Worm (Caenorhabditis elegans) whole organism, late embryonic: ENCODE results near the gene pap-1.

ENCODE experiments used
- C38D4.7 ChIP-seq: fragments of 200-800 bp; sonication (Bioruptor generic); optimal IDR thresholded peaks from 2 replicates; lab custom pipeline; 2018; ENCODE audit warnings: mild to moderate bottlenecking, missing genetic modification characterization, moderate library complexity, missing compliant biosample characterization
- F13H6.1 ChIP-seq: sonication (generic microtip); optimal IDR thresholded peaks from 2 replicates; lab custom pipeline; 2016; ENCODE audit warnings: missing genetic modification characterization, missing compliant biosample characterization
- T23F11.4 ChIP-seq: fragments of 200-800 bp; sonication (Bioruptor generic); optimal IDR thresholded peaks from 2 replicates; lab custom pipeline; 2018; ENCODE audit warnings: mild to moderate bottlenecking, missing genetic modification characterization, missing compliant biosample characterization
- Y22D7AL.16 ChIP-seq: sonication (generic microtip); optimal IDR thresholded peaks from 2 replicates; lab custom pipeline; 2016; ENCODE audit warnings: missing genetic modification characterization, missing compliant biosample characterization
- ahr-1 ChIP-seq: sonication (generic microtip); optimal IDR thresholded peaks from 2 replicates; lab custom pipeline; 2016; ENCODE audit warnings: missing genetic modification characterization, missing compliant biosample characterization
- ama-1 ChIP-seq: fragments of 150-350 bp; optimal IDR thresholded peaks from 2 replicates; lab custom pipeline; 2014
- ceh-14 ChIP-seq: sonication (generic microtip); optimal IDR thresholded peaks from 2 replicates; lab custom pipeline; 2016; ENCODE audit warnings: missing genotype, missing genetic modification characterization, missing compliant biosample characterization
- ceh-19 ChIP-seq: fragments of 200-800 bp; sonication (Bioruptor generic); optimal IDR thresholded peaks from 2 replicates; lab custom pipeline; 2018; ENCODE audit warnings: mild to moderate bottlenecking, missing genetic modification characterization, missing compliant biosample characterization
- ceh-2 ChIP-seq: sonication (generic microtip); optimal IDR thresholded peaks from 2 replicates; lab custom pipeline; 2016; ENCODE audit warnings: missing genotype, missing genetic modification characterization, missing compliant biosample characterization
- ceh-22 ChIP-seq: sonication (generic microtip); optimal IDR thresholded peaks from 2 replicates; lab custom pipeline; 2017; ENCODE audit warnings: missing biosample characterization, missing genetic modification characterization
- ceh-24 ChIP-seq: sonication (generic microtip); optimal IDR thresholded peaks from 2 replicates; lab custom pipeline; 2016; ENCODE audit warnings: mild to moderate bottlenecking, missing genetic modification characterization, missing compliant biosample characterization
- ceh-31 ChIP-seq: sonication (generic microtip); optimal IDR thresholded peaks from 2 replicates; lab custom pipeline; 2016; ENCODE audit warnings: missing genetic modification characterization, missing compliant biosample characterization
- ceh-34 ChIP-seq: sonication (generic microtip); optimal IDR thresholded peaks from 2 replicates; lab custom pipeline; 2016; ENCODE audit warnings: mild to moderate bottlenecking, missing genetic modification characterization, missing compliant biosample characterization
- fax-1 ChIP-seq: sonication (generic microtip); optimal IDR thresholded peaks from 2 replicates; lab custom pipeline; 2016; ENCODE audit warnings: missing genotype, missing genetic modification characterization, missing compliant biosample characterization
- fkh-10 ChIP-seq: fragments of 150-350 bp; optimal IDR thresholded peaks from 2 replicates; lab custom pipeline; 2014; ENCODE audit warnings: missing biosample characterization, missing genetic modification reagents, missing genetic modification characterization
- gmeb-2 ChIP-seq: sonication (generic microtip); optimal IDR thresholded peaks from 2 replicates; lab custom pipeline; 2016; ENCODE audit warnings: missing genetic modification characterization, inconsistent platforms, missing compliant biosample characterization
- hlh-13 ChIP-seq: fragments of 200-800 bp; sonication (Bioruptor generic); optimal IDR thresholded peaks from 2 replicates; lab custom pipeline; 2018; ENCODE audit warnings: mild to moderate bottlenecking, missing genetic modification characterization, missing compliant biosample characterization
- hlh-30 ChIP-seq: sonication (generic microtip); optimal IDR thresholded peaks from 2 replicates; lab custom pipeline; 2017; ENCODE audit warnings: antibody characterized with exemption, missing genetic modification characterization, missing compliant biosample characterization; ENCODE audit not compliant: insufficient read depth
- hlh-6 ChIP-seq: sonication (generic microtip); optimal IDR thresholded peaks from 2 replicates; lab custom pipeline; 2016; ENCODE audit warnings: missing genotype, missing genetic modification characterization, missing compliant biosample characterization
- hlh-8 ChIP-seq: sonication (generic microtip); optimal IDR thresholded peaks from 2 replicates; lab custom pipeline; 2016; ENCODE audit warnings: missing genotype, missing genetic modification characterization, missing compliant biosample characterization
- lim-6 ChIP-seq: sonication (generic microtip); optimal IDR thresholded peaks from 2 replicates; lab custom pipeline; 2016; ENCODE audit warnings: missing genetic modification characterization, missing compliant biosample characterization
- lin-11 ChIP-seq: fragments of 200-800 bp; sonication (Bioruptor generic); optimal IDR thresholded peaks from 2 replicates; lab custom pipeline; 2018; ENCODE audit warnings: mild to moderate bottlenecking, missing genetic modification characterization, missing compliant biosample characterization
- madf-2 ChIP-seq: sonication (generic microtip); optimal IDR thresholded peaks from 2 replicates; lab custom pipeline; 2017; ENCODE audit warnings: missing genetic modification characterization, missing compliant biosample characterization
- nfya-1 ChIP-seq: sonication (generic microtip); optimal IDR thresholded peaks from 2 replicates; lab custom pipeline; 2017; ENCODE audit warnings: missing genetic modification characterization, mild to moderate bottlenecking, missing compliant biosample characterization, antibody characterized with exemption, moderate library complexity
- npax-4 ChIP-seq: sonication (generic microtip); optimal IDR thresholded peaks from 2 replicates; lab custom pipeline; 2016; ENCODE audit warnings: missing genetic modification characterization, missing compliant biosample characterization
- odd-2 ChIP-seq: sonication (generic microtip); optimal IDR thresholded peaks from 2 replicates; lab custom pipeline; 2017; ENCODE audit warnings: antibody characterized with exemption, mild to moderate bottlenecking, missing genetic modification characterization, missing compliant biosample characterization
- pag-3 ChIP-seq: sonication (generic microtip); optimal IDR thresholded peaks from 2 replicates; lab custom pipeline; 2016; ENCODE audit warnings: missing compliant biosample characterization, missing genetic modification characterization, borderline replicate concordance
- pha-2 ChIP-seq: sonication (generic microtip); optimal IDR thresholded peaks from 2 replicates; lab custom pipeline; 2017; ENCODE audit warnings: mild to moderate bottlenecking, missing genetic modification characterization, missing compliant biosample characterization
- pha-4 ChIP-seq: fragments of 150-350 bp; optimal IDR thresholded peaks from 2 replicates; lab custom pipeline; 2018; ENCODE audit warnings: missing biosample characterization, missing genetic modification reagents, missing genetic modification characterization
- pqm-1 ChIP-seq: sonication (generic microtip); optimal IDR thresholded peaks from 2 replicates; lab custom pipeline; 2016; ENCODE audit warnings: missing genetic modification characterization, missing compliant biosample characterization
- pros-1 ChIP-seq: fragments of 150-350 bp; optimal IDR thresholded peaks from 2 replicates; lab custom pipeline; 2014; ENCODE audit warnings: missing biosample characterization, missing genetic modification reagents, missing genetic modification characterization
- ref-2 ChIP-seq: sonication (generic microtip); optimal IDR thresholded peaks from 2 replicates; lab custom pipeline; 2016; ENCODE audit warnings: missing genetic modification characterization, missing compliant biosample characterization
- sox-2 ChIP-seq: fragments of 200-800 bp; sonication (Bioruptor generic); IDR thresholded peaks from 2 replicates; pipeline ENCODE4 v1.3.6; 2022; ENCODE audit warnings: missing genetic modification reagents, missing genetic modification characterization, missing compliant biosample characterization
- sox-4 ChIP-seq: sonication (generic microtip); optimal IDR thresholded peaks from 2 replicates; lab custom pipeline; 2017; ENCODE audit warnings: mild to moderate bottlenecking, missing genetic modification characterization, inconsistent platforms, missing compliant biosample characterization
- syd-9 ChIP-seq: sonication (generic microtip); optimal IDR thresholded peaks from 2 replicates; lab custom pipeline; 2016; ENCODE audit warnings: mild to moderate bottlenecking, missing genetic modification characterization, moderate library complexity, missing compliant biosample characterization
- unc-3 ChIP-seq, 2 experiments: fragments of 200-800 bp in 1 of 2; sonication (Bioruptor generic) in 1 of 2; sonication (generic microtip) in 1 of 2; conservative IDR thresholded peaks in 1 of 2; optimal IDR thresholded peaks in 1 of 2; 2 replicates each; pipeline versions ENCODE4 v1.3.6 to Lab custom; 2016 to 2022; ENCODE audit warnings: missing compliant biosample characterization in 2 of 2, missing genetic modification characterization in 2 of 2, missing genetic modification reagents in 1 of 2
- unc-86 ChIP-seq: sonication (generic microtip); optimal IDR thresholded peaks from 2 replicates; lab custom pipeline; 2016; ENCODE audit warnings: missing genetic modification characterization, missing compliant biosample characterization
- zip-5 ChIP-seq: sonication (generic microtip); optimal IDR thresholded peaks from 2 replicates; lab custom pipeline; 2016; ENCODE audit warnings: missing genetic modification characterization, missing compliant biosample characterization

Gene pap-1

ce11 chrV:10433721-10434120 lies 8.1 kb upstream of the pap-1 start, which contains the start of gene Y32F6A.4:
TSS of gene Y32F6A.4 (minus strand) at chrV:10434067.
- no peak for TF ChIP-seq madf-2
- no peak for TF ChIP-seq npax-4 (tag; lab: Kevin White, UChicago)
- TF ChIP-seq pag-3 (tag; lab: Kevin White, UChicago): no peak
- no peak for TF ChIP-seq ama-1
- TF ChIP-seq ceh-19 (GFP tag; lab: Kevin White, UChicago): no peak
- TF ChIP-seq pha-4 (tag; lab: Kevin White, UChicago): no peak
- TF ChIP-seq hlh-30: no peak
- no peak for TF ChIP-seq fax-1 (tag; lab: Kevin White, UChicago)
- no peak for TF ChIP-seq ceh-14 (tag; lab: Kevin White, UChicago)

- TF ChIP-seq fax-1 (tag; lab: Kevin White, UChicago) (no peak), Y22D7AL.16 (tag; lab: Kevin White, UChicago) (no peak), unc-86 (no peak), sox-2 (no peak), odd-2 (no peak), sox-4 (tag; lab: Kevin White, UChicago) (no peak), ceh-34 (tag; lab: Kevin White, UChicago) (no peak), hlh-8 (no peak), hlh-6 (tag; lab: Kevin White, UChicago) (no peak), ceh-31 (tag; lab: Kevin White, UChicago) (no peak), lim-6 (tag; lab: Kevin White, UChicago) (no peak), F13H6.1 (tag; lab: Kevin White, UChicago) (no peak), zip-5 (tag; lab: Kevin White, UChicago) (no peak), hlh-30 (no peak), unc-3 (GFP tag; conservative IDR thresholded peaks at IDR 0.05; lab: Robert Waterston, UW) (no peak), unc-3 (tag; optimal IDR thresholded peaks at IDR 0.05; lab: Kevin White, UChicago) (no peak), syd-9 (tag; lab: Kevin White, UChicago) (no peak), pros-1 (no peak), ref-2 (tag; lab: Kevin White, UChicago) (no peak), ceh-19 (GFP tag; lab: Kevin White, UChicago) (no peak), ceh-22 (tag; lab: Kevin White, UChicago) (no peak)
These were observed 6.6 kb upstream of the pap-1 start for ce11 chrV:10435198-10435597.

- TF ChIP-seq syd-9 (tag; lab: Kevin White, UChicago) (no peak), unc-86 (no peak), Y22D7AL.16 (tag; lab: Kevin White, UChicago) (no peak), lin-11 (no peak), pha-2 (tag; lab: Kevin White, UChicago) (no peak), ceh-24 (tag; lab: Kevin White, UChicago) (no peak), ceh-2 (tag; lab: Kevin White, UChicago) (no peak), nfya-1 (tag; lab: Kevin White, UChicago) (no peak), pros-1 (no peak), ceh-34 (tag; lab: Kevin White, UChicago) (no peak), gmeb-2 (no peak), pqm-1 (tag; lab: Kevin White, UChicago) (no peak), pag-3 (tag; lab: Kevin White, UChicago) (no peak), ceh-19 (GFP tag; lab: Kevin White, UChicago) (no peak)
These were observed 5.2 kb upstream of the pap-1 start, which contains the start of gene set-22 for ce11 chrV:10436612-10437011. TSS of gene set-22 (plus strand) at chrV:10436912.

DNA sequence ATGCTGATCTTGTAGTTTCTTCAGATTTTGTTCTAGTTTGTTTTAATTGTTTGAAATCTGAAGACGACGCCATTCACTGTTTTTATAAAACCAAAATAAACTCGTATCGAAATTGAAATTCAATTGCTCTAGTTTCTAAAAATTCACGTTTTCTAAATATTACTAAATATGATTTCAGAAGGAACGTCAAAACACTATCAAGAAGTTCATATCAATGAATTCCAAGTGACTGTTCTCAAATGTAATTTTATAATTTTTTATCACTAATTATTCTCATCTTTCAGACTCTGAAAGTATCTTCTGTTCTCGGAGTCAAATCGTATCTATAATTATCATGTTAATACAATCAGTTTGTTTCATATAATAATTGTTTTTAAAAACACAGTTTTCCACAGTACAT lies 1.1 kb upstream of the pap-1 start, which contains the start of gene snf-10:
TSS of gene snf-10 (minus strand) at position 101 of the 400 bp plus-strand sequence.
- TF ChIP-seq ama-1 (no peak), ahr-1 (no peak), C38D4.7 (GFP tag; lab: Kevin White, UChicago) (no peak), hlh-13 (GFP tag; lab: Kevin White, UChicago) (no peak), madf-2 (no peak), T23F11.4 (GFP tag; lab: Kevin White, UChicago) (no peak), fkh-10 (no peak), ceh-19 (GFP tag; lab: Kevin White, UChicago) (no peak)
- TF ChIP-seq, all 69 proteins: peak for 0
